Worm (Caenorhabditis elegans) whole organism, L4 larva: ENCODE data around the gene W09C2.9.
A peak's percentile ranks its signal among the peaks of the same experiment; 100 is the strongest.

Source experiments
- D1046.2 ChIP-seq: fragments of 200-800 bp; sonication (Bioruptor generic); IDR thresholded peaks from 2 replicates; pipeline ENCODE4 v1.3.6; 2022; ENCODE audit warnings: missing genetic modification characterization, missing compliant biosample characterization
- F26F4.8 ChIP-seq: fragments of 200-800 bp; sonication (Bioruptor generic); conservative IDR thresholded peaks from 2 replicates; pipeline ENCODE4 v1.3.6; 2022; ENCODE audit warnings: missing genetic modification characterization, missing compliant biosample characterization
- R02D3.7 ChIP-seq: fragments of 150-350 bp; sonication (generic microtip); optimal IDR thresholded peaks from 3 replicates; lab custom pipeline; 2014; ENCODE audit warnings: missing biosample characterization, missing genetic modification characterization
- aha-1 ChIP-seq: fragments of 150-350 bp; peaks from one replicate; lab custom pipeline; 2014; ENCODE audit warnings: missing biosample characterization, missing genetic modification characterization
- aly-2 ChIP-seq: sonication (generic microtip); optimal IDR thresholded peaks from 2 replicates; lab custom pipeline; 2018; ENCODE audit warnings: missing biosample characterization, missing genetic modification characterization
- attf-4 ChIP-seq: sonication (generic microtip); optimal IDR thresholded peaks from 3 replicates; lab custom pipeline; 2017; ENCODE audit warnings: missing biosample characterization, missing genetic modification characterization
- ceh-32 ChIP-seq: sonication (generic microtip); optimal IDR thresholded peaks from 2 replicates; lab custom pipeline; 2016; ENCODE audit warnings: mild to moderate bottlenecking, missing genetic modification characterization, missing compliant biosample characterization; ENCODE audit not compliant: poor library complexity
- ceh-44 ChIP-seq: fragments of 200-800 bp; sonication (Bioruptor generic); IDR thresholded peaks from 2 replicates; pipeline ENCODE4 v1.3.6; 2022; ENCODE audit warnings: missing genetic modification reagents, missing genetic modification characterization, missing compliant biosample characterization
- ceh-62 ChIP-seq: sonication (generic microtip); optimal IDR thresholded peaks from 2 replicates; lab custom pipeline; 2017; ENCODE audit warnings: missing biosample characterization, missing genetic modification characterization
- daf-16 ChIP-seq, 3 experiments: sonication (generic microtip); optimal IDR thresholded peaks; 2 replicates each; lab custom pipeline; 2016 to 2017; ENCODE audit warnings: missing genetic modification characterization in 3 of 3, missing genetic modification reagents in 3 of 3, mild to moderate bottlenecking in 2 of 3, missing compliant biosample characterization in 2 of 3, missing biosample characterization in 1 of 3, moderate library complexity in 1 of 3
- dmd-6 ChIP-seq: fragments of 200-800 bp; sonication (Bioruptor generic); IDR thresholded peaks from 2 replicates; pipeline ENCODE4 v1.3.6; 2022; ENCODE audit warnings: missing genetic modification reagents, missing genetic modification characterization, missing compliant biosample characterization
- dmd-9 ChIP-seq: fragments of 200-800 bp; sonication (Bioruptor generic); IDR thresholded peaks from 2 replicates; pipeline ENCODE4 v1.3.6; 2022; ENCODE audit warnings: missing genetic modification reagents, missing genetic modification characterization, missing compliant biosample characterization
- duxl-1 ChIP-seq: sonication (generic microtip); optimal IDR thresholded peaks from 2 replicates; lab custom pipeline; 2016; ENCODE audit warnings: mild to moderate bottlenecking, missing genetic modification characterization, moderate library complexity, missing compliant biosample characterization; ENCODE audit not compliant: poor library complexity
- fkh-10 ChIP-seq: fragments of 150-350 bp; optimal IDR thresholded peaks from 2 replicates; lab custom pipeline; 2014; ENCODE audit warnings: missing biosample characterization, missing genetic modification reagents, missing genetic modification characterization
- fos-1 ChIP-seq: fragments of 150-350 bp; optimal IDR thresholded peaks from 2 replicates; lab custom pipeline; 2014; ENCODE audit warnings: missing biosample characterization, missing genetic modification characterization
- gei-8 ChIP-seq: fragments of 200-800 bp; sonication (Bioruptor generic); optimal IDR thresholded peaks from 2 replicates; lab custom pipeline; 2018; ENCODE audit warnings: mild to moderate bottlenecking, missing genetic modification characterization, missing compliant biosample characterization
- hif-1 ChIP-seq, 2 experiments: sonication (generic microtip); optimal IDR thresholded peaks; 2 replicates each; lab custom pipeline; 2016 to 2017; ENCODE audit warnings: missing compliant biosample characterization in 2 of 2, missing genetic modification characterization in 2 of 2, missing genetic modification reagents in 2 of 2, missing genotype in 2 of 2, mild to moderate bottlenecking in 1 of 2
- hlh-30 ChIP-seq: sonication (generic microtip); optimal IDR thresholded peaks from 2 replicates; lab custom pipeline; 2017; ENCODE audit warnings: antibody characterized with exemption, mild to moderate bottlenecking, missing genetic modification characterization, missing compliant biosample characterization; ENCODE audit not compliant: insufficient read depth
- hmg-1.1 ChIP-seq: fragments of 200-800 bp; sonication (Bioruptor generic); IDR thresholded peaks from 2 replicates; pipeline ENCODE4 v1.3.6; 2022; ENCODE audit warnings: missing genetic modification reagents, missing genetic modification characterization, missing compliant biosample characterization
- lim-7 ChIP-seq: fragments of 200-800 bp; sonication (Bioruptor generic); IDR thresholded peaks from 2 replicates; pipeline ENCODE4 v1.3.6; 2022; ENCODE audit warnings: missing genetic modification characterization, missing compliant biosample characterization
- lin-13 ChIP-seq: fragments of 150-350 bp; optimal IDR thresholded peaks from 2 replicates; lab custom pipeline; 2014; ENCODE audit warnings: missing biosample characterization, missing genetic modification reagents, missing genetic modification characterization
- lin-29 ChIP-seq: fragments of 200-800 bp; sonication (Bioruptor generic); IDR thresholded peaks from 2 replicates; pipeline ENCODE4 v1.3.6; 2022; ENCODE audit warnings: missing genetic modification reagents, missing genetic modification characterization, missing compliant biosample characterization
- lir-3 ChIP-seq: sonication (generic microtip); optimal IDR thresholded peaks from 2 replicates; lab custom pipeline; 2016; ENCODE audit warnings: mild to moderate bottlenecking, missing genetic modification characterization, missing compliant biosample characterization
- madf-5 ChIP-seq, 2 experiments: fragments of 200-800 bp; sonication (Bioruptor generic); IDR thresholded peaks; 2 replicates each; pipeline ENCODE4 v1.3.6; 2022; ENCODE audit warnings: missing compliant biosample characterization in 2 of 2, missing genetic modification characterization in 2 of 2
- mdl-1 ChIP-seq, 2 experiments: fragments of 150-350 bp in 1 of 2; sonication (generic microtip) in 1 of 2; optimal IDR thresholded peaks; 2 replicates each; lab custom pipeline; 2014 to 2017; ENCODE audit warnings: missing biosample characterization in 2 of 2, missing genetic modification characterization in 2 of 2
- mep-1 ChIP-seq: fragments of 150-350 bp; sonication (generic microtip); optimal IDR thresholded peaks from 3 replicates; lab custom pipeline; 2014; ENCODE audit warnings: missing biosample characterization, missing genetic modification characterization
- mes-2 ChIP-seq: sonication (generic microtip); optimal IDR thresholded peaks from 2 replicates; lab custom pipeline; 2016; ENCODE audit warnings: missing genotype, mild to moderate bottlenecking, missing genetic modification characterization, missing compliant biosample characterization; ENCODE audit not compliant: poor library complexity, severe bottlenecking
- mxl-2 ChIP-seq: fragments of 200-800 bp; sonication (Bioruptor generic); conservative IDR thresholded peaks from 2 replicates; pipeline ENCODE4 v1.3.6; 2022; ENCODE audit warnings: missing genetic modification reagents, missing genetic modification characterization, missing compliant biosample characterization
- nhr-10 ChIP-seq: fragments of 150-350 bp; optimal IDR thresholded peaks from 2 replicates; lab custom pipeline; 2014; ENCODE audit warnings: missing biosample characterization, missing genetic modification characterization
- nhr-11 ChIP-seq: fragments of 150-350 bp; optimal IDR thresholded peaks from 2 replicates; lab custom pipeline; 2014; ENCODE audit warnings: missing biosample characterization, missing genetic modification characterization
- nhr-237 ChIP-seq: sonication (generic microtip); optimal IDR thresholded peaks from 2 replicates; lab custom pipeline; 2017; ENCODE audit warnings: missing biosample characterization, missing genetic modification characterization
- nhr-28 ChIP-seq: fragments of 150-350 bp; optimal IDR thresholded peaks from 2 replicates; lab custom pipeline; 2014; ENCODE audit warnings: missing biosample characterization, missing genetic modification characterization
- nhr-41 ChIP-seq: fragments of 200-800 bp; sonication (Bioruptor generic); IDR thresholded peaks from 2 replicates; pipeline ENCODE4 v1.3.6; 2022; ENCODE audit warnings: missing genetic modification reagents, missing genetic modification characterization, missing compliant biosample characterization
- nhr-6 ChIP-seq: fragments of 150-350 bp; optimal IDR thresholded peaks from 2 replicates; lab custom pipeline; 2014; ENCODE audit warnings: missing biosample characterization, missing genetic modification characterization
- saeg-2 ChIP-seq: fragments of 200-800 bp; sonication (Bioruptor generic); IDR thresholded peaks from 2 replicates; pipeline ENCODE4 v1.3.6; 2022; ENCODE audit warnings: missing genetic modification reagents, missing genetic modification characterization, missing compliant biosample characterization
- skn-1 ChIP-seq: fragments of 150-350 bp; optimal IDR thresholded peaks from 2 replicates; lab custom pipeline; 2014; ENCODE audit warnings: missing biosample characterization, missing genetic modification characterization
- snpc-1.2 ChIP-seq: fragments of 200-800 bp; sonication (Bioruptor generic); IDR thresholded peaks from 2 replicates; pipeline ENCODE4 v1.3.6; 2022; ENCODE audit warnings: missing genetic modification reagents, missing genetic modification characterization, missing compliant biosample characterization
- unc-130 ChIP-seq: sonication (generic microtip); optimal IDR thresholded peaks from 2 replicates; lab custom pipeline; 2016; ENCODE audit warnings: missing genetic modification reagents, missing genetic modification characterization, missing compliant biosample characterization
- unc-62 ChIP-seq, 3 experiments: fragments of 150-350 bp in 1 of 3; sonication (generic microtip); optimal IDR thresholded peaks in 2 of 3; peaks in 1 of 3; 1 replicate in 1 of 3; 2 replicates in 2 of 3; lab custom pipeline; 2014 to 2017; ENCODE audit warnings: missing biosample characterization in 3 of 3, missing genetic modification characterization in 3 of 3, missing genetic modification reagents in 3 of 3, missing genotype in 1 of 3
- vab-7 ChIP-seq: fragments of 200-800 bp; sonication (Bioruptor generic); IDR thresholded peaks from 2 replicates; pipeline ENCODE4 v1.3.6; 2022; ENCODE audit warnings: missing genetic modification reagents, missing genetic modification characterization, missing compliant biosample characterization
- zfp-2 ChIP-seq: sonication (generic microtip); optimal IDR thresholded peaks from 2 replicates; lab custom pipeline; 2016; ENCODE audit warnings: mild to moderate bottlenecking, missing genetic modification characterization, missing compliant biosample characterization
- ztf-11 ChIP-seq: fragments of 150-350 bp; optimal IDR thresholded peaks from 2 replicates; lab custom pipeline; 2014; ENCODE audit warnings: missing biosample characterization, missing genetic modification characterization

The W09C2.9 gene

ce11 chrIV:9613072-9613590 is 10.0 kb downstream of the W09C2.9 start:
- peak in 1 of 2 experiments; percentile 44 for TF ChIP-seq unc-62 (GFP tag; optimal IDR thresholded peaks at IDR 0.05 in 1 of 2; lab: Kevin White, UChicago)
- no peak for TF ChIP-seq unc-62 (tag; optimal IDR thresholded peaks at IDR 0.05; lab: Kevin White, UChicago)
- TF ChIP-seq dmd-6 (GFP tag; lab: Robert Waterston, UW), result no peak

ce11 chrIV:9610923-9611322 is 12.2 kb downstream of the W09C2.9 start:
- TF ChIP-seq mdl-1 (tag; optimal IDR thresholded peaks at IDR 0.05; lab: Kevin White, UChicago) (no peak), ceh-62 (no peak), D1046.2 (GFP tag; lab: Robert Waterston, UW) (no peak), zfp-2 (tag; lab: Kevin White, UChicago) (no peak), F26F4.8 (GFP tag; lab: Robert Waterston, UW) (no peak), hlh-30 (no peak), nhr-11 (tag; lab: Kevin White, UChicago) (no peak), fos-1 (no peak), duxl-1 (no peak), mep-1 (tag; lab: Kevin White, UChicago) (no peak), saeg-2 (GFP tag; lab: Robert Waterston, UW) (no peak)

DNA sequence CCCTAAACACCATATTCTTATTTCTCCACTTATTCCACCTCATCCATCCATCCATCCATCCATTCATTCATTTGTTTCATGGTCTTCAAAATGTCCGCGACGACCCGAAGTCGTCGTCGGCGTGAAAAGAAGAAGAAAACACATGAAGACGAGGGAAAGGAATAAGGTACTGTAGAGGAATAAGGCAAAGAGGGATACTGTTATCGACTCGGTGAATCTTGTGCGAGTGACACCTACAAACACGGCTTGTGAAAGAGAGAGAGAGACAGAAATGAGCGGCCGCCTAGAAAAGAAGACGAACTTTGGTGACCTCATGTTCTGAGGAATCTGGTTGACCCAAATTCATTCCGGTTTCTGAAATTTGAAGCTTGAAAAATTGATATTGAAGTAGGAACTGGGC is 14.1 kb downstream of the W09C2.9 start:
- TF ChIP-seq hmg-1.1, result no peak
- TF ChIP-seq skn-1, result no peak
- TF ChIP-seq dmd-9 (GFP tag; lab: Robert Waterston, UW), result no peak
- TF ChIP-seq lin-13 (GFP tag; lab: Kevin White, UChicago), result no peak
- TF ChIP-seq nhr-10 (tag; lab: Kevin White, UChicago), result no peak
- no peak for TF ChIP-seq snpc-1.2
- TF ChIP-seq ceh-32, result no peak
- no peak for TF ChIP-seq daf-16 (GFP tag; optimal IDR thresholded peaks at IDR 0.05; lab: Kevin White, UChicago)
- TF ChIP-seq daf-16 (tag; optimal IDR thresholded peaks at IDR 0.05; lab: Kevin White, UChicago), result no peak
- TF ChIP-seq hif-1 (tag; optimal IDR thresholded peaks at IDR 0.05; lab: Kevin White, UChicago), result no peak
- no peak for TF ChIP-seq madf-5 (GFP tag; IDR thresholded peaks at IDR 0.05; lab: Robert Waterston, UW)
- TF ChIP-seq nhr-6 (tag; lab: Kevin White, UChicago), result no peak
- TF ChIP-seq gei-8 (GFP tag; lab: Kevin White, UChicago), result no peak
- no peak for TF ChIP-seq nhr-41 (GFP tag; lab: Robert Waterston, UW)
- TF ChIP-seq D1046.2 (GFP tag; lab: Robert Waterston, UW), result no peak
- TF ChIP-seq nhr-28 (tag; lab: Kevin White, UChicago), result no peak
- no peak for TF ChIP-seq ztf-11 (tag; lab: Kevin White, UChicago)

DNA sequence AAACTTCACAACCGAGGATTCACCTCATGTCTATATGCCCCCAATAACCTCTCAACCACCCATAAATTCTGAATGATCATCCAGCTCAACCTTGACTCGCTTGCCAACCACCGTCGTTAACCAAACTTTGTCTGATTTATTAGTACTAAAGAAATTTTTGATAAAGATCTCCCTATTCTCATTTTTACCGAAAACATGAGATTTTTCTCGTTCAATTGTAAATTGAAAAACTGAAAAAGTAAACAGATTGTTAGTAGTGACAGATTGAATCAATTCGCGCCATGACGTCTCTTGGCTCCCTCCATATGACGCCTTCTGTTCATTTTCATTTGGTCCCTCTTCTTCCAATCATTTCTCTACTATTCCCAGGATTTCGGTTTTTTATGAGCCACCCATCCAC is 15.2 kb downstream of the W09C2.9 start:
- no peak for TF ChIP-seq ceh-44 (GFP tag; lab: Robert Waterston, UW)
- TF ChIP-seq nhr-237 (tag; lab: Kevin White, UChicago), result no peak
- TF ChIP-seq F26F4.8 (GFP tag; lab: Robert Waterston, UW), result no peak
- TF ChIP-seq nhr-28 (tag; lab: Kevin White, UChicago), result no peak
- TF ChIP-seq, all 104 proteins: peak for 0

DNA sequence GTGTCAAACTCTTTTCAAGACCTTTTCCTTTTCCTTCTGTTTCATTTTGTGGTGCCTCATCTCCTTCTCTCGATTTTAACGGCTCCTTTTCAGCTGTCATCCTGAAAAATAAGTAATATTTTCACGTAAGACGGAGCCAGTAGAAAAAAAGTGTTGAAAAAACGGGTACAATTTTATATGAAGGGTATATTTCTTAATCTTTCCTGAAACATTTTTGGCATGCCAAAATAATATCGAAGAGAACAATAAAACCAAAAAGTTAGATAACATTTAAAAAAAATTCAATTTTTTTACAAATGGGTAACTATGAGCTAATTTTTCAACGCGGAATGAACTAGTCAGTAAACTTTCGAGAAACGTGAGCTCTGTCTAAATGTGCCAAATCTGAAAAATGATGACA is 21.6 kb downstream of the W09C2.9 start, which contains the start of gene aat-1:
Gene aat-1 (minus strand): TSS at position 101 of the 400 bp plus-strand sequence.
- TF ChIP-seq aly-2 (tag; lab: Kevin White, UChicago), result no peak
- TF ChIP-seq attf-4 (tag; lab: Kevin White, UChicago), result no peak
- no peak for TF ChIP-seq nhr-6 (tag; lab: Kevin White, UChicago)
- TF ChIP-seq snpc-1.2, result no peak
- no peak for TF ChIP-seq vab-7 (GFP tag; lab: Robert Waterston, UW)
- TF ChIP-seq lim-7, result no peak
- no peak for TF ChIP-seq nhr-237 (tag; lab: Kevin White, UChicago)
- TF ChIP-seq fkh-10, result no peak
- TF ChIP-seq aha-1, result no peak
- TF ChIP-seq mxl-2 (GFP tag; lab: Robert Waterston, UW), result no peak
- no peak for TF ChIP-seq R02D3.7
- TF ChIP-seq lin-29, result no peak
- no peak for TF ChIP-seq mes-2
- no peak for TF ChIP-seq nhr-10 (tag; lab: Kevin White, UChicago)
- no peak for TF ChIP-seq lir-3 (tag; lab: Kevin White, UChicago)
- no peak for TF ChIP-seq F26F4.8 (GFP tag; lab: Robert Waterston, UW)
- TF ChIP-seq hif-1 (tag; optimal IDR thresholded peaks at IDR 0.05; lab: Kevin White, UChicago), result no peak
- TF ChIP-seq unc-130 (GFP tag; lab: Kevin White, UChicago), result no peak
